Fruit fly (Drosophila melanogaster) whole organism: ENCODE data around the gene CG7091.
A peak's percentile ranks its signal among the peaks of the same experiment; 100 is the strongest.

Source experiments
- CG8478 ChIP-seq: fragments of >200 bp; optimal IDR thresholded peaks from 2 replicates; lab custom pipeline; 2018; ENCODE audit warnings: inconsistent platforms
- Dll ChIP-seq: fragments of >200 bp; optimal IDR thresholded peaks from 2 replicates; lab custom pipeline; 2017
- EcR ChIP-seq, 2 experiments: fragments of >200 bp; optimal IDR thresholded peaks; 2 replicates each; lab custom pipeline; 2017; ENCODE audit warnings: missing biosample characterization in 2 of 2, missing genetic modification characterization in 2 of 2, missing genetic modification reagents in 2 of 2
- pan ChIP-seq: fragments of >200 bp; optimal IDR thresholded peaks from 2 replicates; lab custom pipeline; 2017
- psq ChIP-seq: fragments of >200 bp; optimal IDR thresholded peaks from 2 replicates; lab custom pipeline; 2017
- usp ChIP-seq: fragments of >200 bp; optimal IDR thresholded peaks from 2 replicates; lab custom pipeline; 2017; ENCODE audit warnings: missing biosample characterization, missing genetic modification characterization, mixed read lengths

The CG7091 gene

dm6 chr3R:12977371-12978050, at the start of gene CG7091, which contains the start of gene CG7381:
TSS of gene CG7091 (plus strand) at chr3R:12978000.
TSS of gene CG7381 (minus strand) at chr3R:12977471.
- TF ChIP-seq CG8478 (lab: Kevin White, UChicago) (no peak), psq (lab: Kevin White, UChicago) (no peak), EcR (GFP tag; optimal IDR thresholded peaks at IDR 0.05; lab: Kevin White, UChicago) (no peak), Dll (lab: Kevin White, UChicago) (no peak), usp (GFP tag; lab: Kevin White, UChicago) (no peak), pan (no peak)

dm6 chr3R:12957388-12957787, 20.4 kb upstream of the CG7091 start:
- no peak for TF ChIP-seq Dll (lab: Kevin White, UChicago)
- no peak for TF ChIP-seq pan
- TF ChIP-seq CG8478 (lab: Kevin White, UChicago): no peak
- TF ChIP-seq EcR (GFP tag; optimal IDR thresholded peaks at IDR 0.05; lab: Kevin White, UChicago): no peak
- TF ChIP-seq psq (lab: Kevin White, UChicago): no peak
- TF ChIP-seq usp (GFP tag; lab: Kevin White, UChicago): no peak

dm6 chr3R:12960227-12960626, 17.6 kb upstream of the CG7091 start:
- TF ChIP-seq CG8478 (lab: Kevin White, UChicago): no peak
- no peak for TF ChIP-seq Dll (lab: Kevin White, UChicago)

dm6 chr3R:12960929-12961855, 16.6 kb upstream of the CG7091 start, which contains the start of gene Spc25:
TSS of gene Spc25 (plus strand) at chr3R:12961745.
- peak; percentile 54 to 84 for TF ChIP-seq EcR (GFP tag; optimal IDR thresholded peaks at IDR 0.05; lab: Kevin White, UChicago)
- no peak for TF ChIP-seq CG8478 (lab: Kevin White, UChicago)

- TF ChIP-seq usp (GFP tag; lab: Kevin White, UChicago) (no peak), pan (no peak), psq (lab: Kevin White, UChicago) (no peak), EcR (GFP tag; optimal IDR thresholded peaks at IDR 0.05; lab: Kevin White, UChicago) (no peak), CG8478 (lab: Kevin White, UChicago) (no peak), Dll (lab: Kevin White, UChicago) (no peak)
Observed at dm6 chr3R:12962612-12963011, 15.2 kb upstream of the CG7091 start.

- TF ChIP-seq usp (GFP tag; lab: Kevin White, UChicago) (no peak), CG8478 (lab: Kevin White, UChicago) (no peak), pan (no peak), psq (lab: Kevin White, UChicago) (no peak), EcR (GFP tag; optimal IDR thresholded peaks at IDR 0.05; lab: Kevin White, UChicago) (no peak), Dll (lab: Kevin White, UChicago) (no peak)
Observed at dm6 chr3R:12963491-12963890, 14.3 kb upstream of the CG7091 start, which contains the start of gene Cyp304a1. TSS of gene Cyp304a1 (plus strand) at chr3R:12963791.

dm6 chr3R:12964043-12964442, 13.8 kb upstream of the CG7091 start:
- TF ChIP-seq EcR (GFP tag; optimal IDR thresholded peaks at IDR 0.05; lab: Kevin White, UChicago) (no peak), CG8478 (lab: Kevin White, UChicago) (no peak), Dll (lab: Kevin White, UChicago) (no peak), psq (lab: Kevin White, UChicago) (no peak), pan (no peak), usp (GFP tag; lab: Kevin White, UChicago) (no peak)

dm6 chr3R:12967612-12968011, 10.2 kb upstream of the CG7091 start, which contains the start of the genes CG14384 and grsm:
TSS of gene CG14384 (minus strand) at chr3R:12967712.
TSS of gene grsm (minus strand) at chr3R:12967712.
- TF ChIP-seq pan (no peak), EcR (GFP tag; optimal IDR thresholded peaks at IDR 0.05; lab: Kevin White, UChicago) (no peak), psq (lab: Kevin White, UChicago) (no peak), Dll (lab: Kevin White, UChicago) (no peak), usp (GFP tag; lab: Kevin White, UChicago) (no peak), CG8478 (lab: Kevin White, UChicago) (no peak)

dm6 chr3R:12972106-12972505, 5.7 kb upstream of the CG7091 start:
- TF ChIP-seq psq (lab: Kevin White, UChicago) (no peak), pan (no peak)

dm6 chr3R:12974447-12974846, 3.4 kb upstream of the CG7091 start:
- no peak for TF ChIP-seq usp (GFP tag; lab: Kevin White, UChicago)
- TF ChIP-seq EcR (GFP tag; optimal IDR thresholded peaks at IDR 0.05; lab: Kevin White, UChicago): no peak
- no peak for TF ChIP-seq Dll (lab: Kevin White, UChicago)
- no peak for TF ChIP-seq CG8478 (lab: Kevin White, UChicago)
- TF ChIP-seq psq (lab: Kevin White, UChicago): no peak
- TF ChIP-seq pan: no peak

dm6 chr3R:12975223-12975622, 2.6 kb upstream of the CG7091 start:
- TF ChIP-seq EcR (GFP tag; optimal IDR thresholded peaks at IDR 0.05; lab: Kevin White, UChicago): no peak
- no peak for TF ChIP-seq usp (GFP tag; lab: Kevin White, UChicago)
- TF ChIP-seq psq (lab: Kevin White, UChicago): no peak
- no peak for TF ChIP-seq pan
- no peak for TF ChIP-seq CG8478 (lab: Kevin White, UChicago)
- TF ChIP-seq Dll (lab: Kevin White, UChicago): no peak
